Fruit fly (Drosophila melanogaster) whole organism, embryonic: ENCODE measurements around the gene CG9550.

ENCODE experiments used
- Asciz ChIP-seq: fragments of 200-800 bp; sonication (Bioruptor generic); optimal IDR thresholded peaks from 2 replicates; lab custom pipeline; 2017; ENCODE audit warnings: missing biosample characterization, mild to moderate bottlenecking, missing genetic modification characterization, missing genetic modification reagents
- CG1024 ChIP-seq: fragments of 200-800 bp; sonication (Bioruptor generic); IDR thresholded peaks from 2 replicates; pipeline ENCODE4 v1.3.6; 2022; ENCODE audit warnings: missing biosample characterization, missing genetic modification characterization
- CG11093 ChIP-seq: fragments of 200-800 bp; sonication (Bioruptor generic); IDR thresholded peaks from 3 replicates; pipeline ENCODE4 v1.3.6; 2022; ENCODE audit warnings: missing biosample characterization, missing genetic modification characterization
- CG11456 ChIP-seq: fragments of 200-800 bp; sonication (Bioruptor generic); IDR thresholded peaks from 3 replicates; pipeline ENCODE4 v1.3.6; 2022; ENCODE audit warnings: missing biosample characterization, missing genetic modification characterization
- CG12299 ChIP-seq: fragments of 200-800 bp; sonication (Bioruptor generic); optimal IDR thresholded peaks from 2 replicates; lab custom pipeline; 2018; ENCODE audit warnings: missing biosample characterization, mild to moderate bottlenecking, missing genetic modification characterization
- CG12391 ChIP-seq: fragments of 200-800 bp; sonication (Bioruptor generic); optimal IDR thresholded peaks from 3 replicates; lab custom pipeline; 2018; ENCODE audit warnings: missing biosample characterization, mild to moderate bottlenecking, missing genetic modification characterization, moderate library complexity
- CG15479 ChIP-seq: fragments of 200-800 bp; sonication (Bioruptor generic); optimal IDR thresholded peaks from 3 replicates; lab custom pipeline; 2019; ENCODE audit warnings: missing biosample characterization, mild to moderate bottlenecking, missing genetic modification characterization, moderate library complexity
- CG15601 ChIP-seq: fragments of 200-800 bp; sonication (Bioruptor generic); optimal IDR thresholded peaks from 3 replicates; lab custom pipeline; 2019; ENCODE audit warnings: missing biosample characterization, mild to moderate bottlenecking, missing genetic modification characterization, moderate library complexity
- CG17802 ChIP-seq: fragments of 200-800 bp; sonication (Bioruptor generic); optimal IDR thresholded peaks from 2 replicates; lab custom pipeline; 2018; ENCODE audit warnings: missing biosample characterization, mild to moderate bottlenecking, missing genetic modification characterization, moderate library complexity
- CG18011 ChIP-seq: fragments of 200-800 bp; sonication (Bioruptor generic); optimal IDR thresholded peaks from 2 replicates; lab custom pipeline; 2017; ENCODE audit warnings: missing biosample characterization, missing genetic modification characterization, mild to moderate bottlenecking, moderate library complexity, missing genotype
- CG1832 ChIP-seq: fragments of 200-800 bp; sonication (Bioruptor generic); optimal IDR thresholded peaks from 2 replicates; lab custom pipeline; 2017; ENCODE audit warnings: missing biosample characterization, mild to moderate bottlenecking, missing genetic modification characterization, inconsistent platforms
- CG2199 ChIP-seq: fragments of 200-800 bp; sonication (Bioruptor generic); IDR thresholded peaks from 3 replicates; pipeline ENCODE4 v1.3.6; 2022; ENCODE audit warnings: missing biosample characterization, missing genetic modification characterization
- CG2678 ChIP-seq: fragments of 200-800 bp; sonication (Bioruptor generic); optimal IDR thresholded peaks from 3 replicates; lab custom pipeline; 2019; ENCODE audit warnings: missing biosample characterization, mild to moderate bottlenecking, missing genetic modification characterization, moderate library complexity
- CG2875 ChIP-seq: fragments of 200-800 bp; sonication (Bioruptor generic); optimal IDR thresholded peaks from 2 replicates; lab custom pipeline; 2017; ENCODE audit warnings: missing biosample characterization, mild to moderate bottlenecking, missing genetic modification characterization, missing genetic modification reagents
- CG3281 ChIP-seq: fragments of 200-800 bp; sonication (Bioruptor generic); optimal IDR thresholded peaks from 3 replicates; lab custom pipeline; 2017; ENCODE audit warnings: missing biosample characterization, mild to moderate bottlenecking, missing genetic modification characterization
- CG6813 ChIP-seq: fragments of 200-800 bp; sonication (Bioruptor generic); optimal IDR thresholded peaks from 2 replicates; lab custom pipeline; 2017; ENCODE audit warnings: missing biosample characterization, missing genetic modification characterization, mild to moderate bottlenecking, moderate library complexity, missing genetic modification reagents
- CG7271 ChIP-seq: fragments of 200-800 bp; sonication (Bioruptor generic); optimal IDR thresholded peaks from 2 replicates; lab custom pipeline; 2018; ENCODE audit warnings: missing biosample characterization, mild to moderate bottlenecking, missing genetic modification characterization, moderate library complexity
- CG7372 ChIP-seq: fragments of 200-800 bp; sonication (Bioruptor generic); IDR thresholded peaks from 2 replicates; pipeline ENCODE4 v1.3.6; 2022; ENCODE audit warnings: missing biosample characterization, missing genetic modification characterization
- CG7745 ChIP-seq: fragments of 200-800 bp; sonication (Bioruptor generic); optimal IDR thresholded peaks from 2 replicates; lab custom pipeline; 2018; ENCODE audit warnings: missing biosample characterization, mild to moderate bottlenecking, missing genetic modification characterization, moderate library complexity
- CG7987 ChIP-seq: fragments of 200-800 bp; sonication (Bioruptor generic); optimal IDR thresholded peaks from 2 replicates; lab custom pipeline; 2018; ENCODE audit warnings: missing biosample characterization, mild to moderate bottlenecking, missing genetic modification characterization, moderate library complexity
- CG8924 ChIP-seq: fragments of 200-800 bp; optimal IDR thresholded peaks from 3 replicates; lab custom pipeline; 2019; ENCODE audit warnings: missing biosample characterization, mild to moderate bottlenecking, missing genetic modification characterization, moderate library complexity
- Eip74EF ChIP-seq, 2 experiments: fragments of 200-800 bp in 1 of 2; fragments of >200 bp in 1 of 2; sonication (Bioruptor generic) in 1 of 2; optimal IDR thresholded peaks; 2 replicates each; lab custom pipeline; 2017 to 2019; ENCODE audit warnings: missing biosample characterization in 2 of 2, missing genetic modification characterization in 2 of 2, mild to moderate bottlenecking in 1 of 2, moderate library complexity in 1 of 2
- Elba2 ChIP-seq: fragments of 200-800 bp; sonication (Bioruptor generic); optimal IDR thresholded peaks from 3 replicates; lab custom pipeline; 2016; ENCODE audit warnings: missing biosample characterization, missing genetic modification characterization
- MESR4 ChIP-seq: fragments of 200-800 bp; sonication (Bioruptor generic); optimal IDR thresholded peaks from 2 replicates; lab custom pipeline; 2018; ENCODE audit warnings: missing biosample characterization, mild to moderate bottlenecking, missing genetic modification characterization, moderate library complexity
- Nf-YB ChIP-seq: fragments of 200-800 bp; sonication (Bioruptor generic); optimal IDR thresholded peaks from 3 replicates; lab custom pipeline; 2019; ENCODE audit warnings: missing biosample characterization, mild to moderate bottlenecking, missing genetic modification characterization, moderate library complexity
- Trl ChIP-seq, 3 experiments: fragments of >200 bp in 2 of 3; fragments of 200-800 bp in 1 of 3; sonication (Bioruptor generic) in 1 of 3; optimal IDR thresholded peaks; 2 replicates in 1 of 3; 3 replicates in 2 of 3; lab custom pipeline; 2016 to 2017; ENCODE audit warnings: missing biosample characterization in 1 of 3, missing genetic modification characterization in 1 of 3
- YL-1 ChIP-seq: fragments of 200-800 bp; sonication (Bioruptor generic); optimal IDR thresholded peaks from 3 replicates; lab custom pipeline; 2017; ENCODE audit warnings: missing biosample characterization, mild to moderate bottlenecking, missing genetic modification characterization
- bab2 ChIP-seq: fragments of 200-800 bp; sonication (Bioruptor generic); optimal IDR thresholded peaks from 2 replicates; lab custom pipeline; 2016; ENCODE audit warnings: missing biosample characterization, missing genetic modification characterization
- bigmax ChIP-seq: fragments of 200-800 bp; sonication (Bioruptor generic); optimal IDR thresholded peaks from 2 replicates; lab custom pipeline; 2018; ENCODE audit warnings: missing biosample characterization, mild to moderate bottlenecking, missing genetic modification characterization
- chn ChIP-seq: fragments of 200-800 bp; sonication (Bioruptor generic); optimal IDR thresholded peaks from 2 replicates; lab custom pipeline; 2016; ENCODE audit warnings: missing biosample characterization, missing genetic modification characterization
- ci ChIP-seq: fragments of 200-800 bp; sonication (Bioruptor generic); IDR thresholded peaks from 3 replicates; pipeline ENCODE4 v1.3.6; 2022; ENCODE audit warnings: missing biosample characterization, missing genetic modification characterization
- ftz-f1 ChIP-seq: fragments of 200-800 bp; sonication (Bioruptor generic); optimal IDR thresholded peaks from 2 replicates; lab custom pipeline; 2016; ENCODE audit warnings: missing biosample characterization, missing genetic modification characterization
- gt ChIP-seq: fragments of 200-800 bp; sonication (Bioruptor generic); IDR thresholded peaks from 2 replicates; pipeline ENCODE4 v1.3.6; 2022; ENCODE audit warnings: missing biosample characterization, missing genetic modification characterization
- insv ChIP-seq, 2 experiments: fragments of 200-800 bp; sonication (Bioruptor generic); optimal IDR thresholded peaks; 3 replicates each; lab custom pipeline; 2016 to 2018; ENCODE audit warnings: missing biosample characterization in 2 of 2, missing genetic modification characterization in 2 of 2
- ken ChIP-seq: fragments of 200-800 bp; sonication (Bioruptor generic); IDR thresholded peaks from 3 replicates; pipeline ENCODE4 v1.3.6; 2022; ENCODE audit warnings: missing biosample characterization, missing genetic modification characterization
- lab ChIP-seq: fragments of 200-800 bp; sonication (Bioruptor generic); optimal IDR thresholded peaks from 3 replicates; lab custom pipeline; 2017; ENCODE audit warnings: missing biosample characterization, missing genetic modification characterization, mild to moderate bottlenecking, moderate library complexity, missing genetic modification reagents
- lmd ChIP-seq: fragments of 200-800 bp; sonication (Bioruptor generic); IDR thresholded peaks from 2 replicates; pipeline ENCODE4 v1.3.6; 2022; ENCODE audit warnings: missing biosample characterization, missing genetic modification characterization
- lov ChIP-seq, 2 experiments: fragments of 200-800 bp in 1 of 2; fragments of >200 bp in 1 of 2; sonication (Bioruptor generic) in 1 of 2; IDR thresholded peaks in 1 of 2; optimal IDR thresholded peaks in 1 of 2; 2 replicates in 1 of 2; 3 replicates in 1 of 2; pipeline versions ENCODE4 v1.3.6 to Lab custom; 2017 to 2022; ENCODE audit warnings: missing biosample characterization in 1 of 2, missing genetic modification characterization in 1 of 2
- mirr ChIP-seq: fragments of 200-800 bp; sonication (Bioruptor generic); optimal IDR thresholded peaks from 3 replicates; lab custom pipeline; 2018; ENCODE audit warnings: missing biosample characterization, mild to moderate bottlenecking, missing genetic modification characterization
- mld ChIP-seq: fragments of 200-800 bp; sonication (Bioruptor generic); IDR thresholded peaks from 3 replicates; pipeline ENCODE4 v1.3.6; 2022; ENCODE audit warnings: missing biosample characterization, missing genetic modification characterization; ENCODE audit not compliant: partially characterized antibody
- nom ChIP-seq: fragments of 200-800 bp; sonication (Bioruptor generic); optimal IDR thresholded peaks from 2 replicates; lab custom pipeline; 2017; ENCODE audit warnings: missing biosample characterization, missing genetic modification characterization, mild to moderate bottlenecking, moderate library complexity, missing genetic modification reagents
- onecut ChIP-seq: fragments of 200-800 bp; sonication (Bioruptor generic); IDR thresholded peaks from 2 replicates; pipeline ENCODE4 v1.3.6; 2022; ENCODE audit warnings: missing biosample characterization, missing genetic modification characterization
- sd ChIP-seq: fragments of 200-800 bp; sonication (Bioruptor generic); optimal IDR thresholded peaks from 3 replicates; lab custom pipeline; 2018; ENCODE audit warnings: missing biosample characterization, mild to moderate bottlenecking, missing genetic modification characterization, moderate library complexity
- sob ChIP-seq: fragments of 200-800 bp; sonication (Bioruptor generic); IDR thresholded peaks from 2 replicates; pipeline ENCODE4 v1.3.6; 2022; ENCODE audit warnings: missing biosample characterization, missing genetic modification characterization
- tna ChIP-seq: fragments of 200-800 bp; sonication (Bioruptor generic); IDR thresholded peaks from 2 replicates; pipeline ENCODE4 v1.3.6; 2022; ENCODE audit warnings: missing biosample characterization, missing genetic modification characterization; ENCODE audit not compliant: partially characterized antibody

The CG9550 gene

dm6 chr2L:6455032-6455954 lies 41.6 kb upstream of the CG9550 start, which contains the start of gene retm (continued):
- TF ChIP-seq nom (GFP tag; lab: Kevin White, UChicago) (peak; percentile 54), lov (optimal IDR thresholded peaks at IDR 0.05; lab: Kevin White, UChicago) (peak; percentile 22), lov (GFP tag; IDR thresholded peaks at IDR 0.05; lab: Robert Waterston, UW) (no peak), mirr (GFP tag; lab: Kevin White, UChicago) (peak; percentile 53), mld (GFP tag; lab: Robert Waterston, UW) (no peak), tna (no peak), sd (tag; lab: Kevin White, UChicago) (peak; percentile 71), Nf-YB (GFP tag; lab: Kevin White, UChicago) (peak; percentile 86), chn (peak; percentile 70), Trl (optimal IDR thresholded peaks at IDR 0.05; lab: Kevin White, UChicago) (peak in 1 of 2 experiments; percentile 12), Trl (GFP tag; optimal IDR thresholded peaks at IDR 0.05; lab: Kevin White, UChicago) (no peak), CG2199 (GFP tag; lab: Robert Waterston, UW) (0 out of 3 replicates have a peak, but pooled peaks have one; percentile 19), onecut (GFP tag; lab: Robert Waterston, UW) (peak; percentile 31), CG2875 (GFP tag; lab: Kevin White, UChicago) (peak; percentile 7), CG18011 (GFP tag; lab: Kevin White, UChicago) (no peak), Elba2 (peak; percentile 27), MESR4 (GFP tag; lab: Kevin White, UChicago) (peak; percentile 57), CG8924 (tag; lab: Kevin White, UChicago) (peak; percentile 68), CG7745 (tag; lab: Kevin White, UChicago) (peak; percentile 57), CG1024 (GFP tag; lab: Robert Waterston, UW) (0 out of 2 replicates have a peak, but pooled peaks have one; percentile 23), CG15601 (tag; lab: Kevin White, UChicago) (peak; percentile 91), bigmax (GFP tag; lab: Kevin White, UChicago) (peak; percentile 52), Asciz (GFP tag; lab: Kevin White, UChicago) (no peak), CG12299 (tag; lab: Kevin White, UChicago) (peak; percentile 42), CG12391 (tag; lab: Kevin White, UChicago) (peak; percentile 8), CG7271 (tag; lab: Kevin White, UChicago) (peak; percentile 20), CG7987 (peak; percentile 30), CG7372 (GFP tag; lab: Robert Waterston, UW) (no peak), CG11456 (GFP tag; lab: Robert Waterston, UW) (no peak), gt (GFP tag; lab: Robert Waterston, UW) (no peak), CG2678 (peak; percentile 19), Eip74EF (GFP tag; optimal IDR thresholded peaks at IDR 0.05; lab: Kevin White, UChicago) (no peak), bab2 (GFP tag; lab: Kevin White, UChicago) (no peak), CG17802 (tag; lab: Kevin White, UChicago) (peak; percentile 83), CG15479 (peak; percentile 91), insv (GFP tag; optimal IDR thresholded peaks at IDR 0.05; lab: Kevin White, UChicago) (peak in 1 of 2 experiments; percentile 24), CG11093 (no peak), ci (GFP tag; lab: Robert Waterston, UW) (peak; percentile 45; the same call in 1 of the 3 replicates), CG1832 (GFP tag; lab: Kevin White, UChicago) (peak; percentile 79), lab (GFP tag; lab: Kevin White, UChicago) (peak; percentile 54), sob (GFP tag; lab: Robert Waterston, UW) (peak; percentile 30; the same call in 1 of the 2 replicates), ken (GFP tag; lab: Robert Waterston, UW) (0 out of 3 replicates have a peak, but pooled peaks have one; percentile 4), CG3281 (GFP tag; lab: Kevin White, UChicago) (peak; percentile 3), lmd (no peak), YL-1 (GFP tag; lab: Kevin White, UChicago) (peak; percentile 57), ftz-f1 (peak; percentile 92), CG6813 (peak; percentile 10)
